Worm (Caenorhabditis elegans) whole organism, L3 larva: ENCODE results near the gene bath-1.

Experiments used
- ZK546.5 ChIP-seq: sonication (generic microtip); optimal IDR thresholded peaks from 2 replicates; lab custom pipeline; 2017; ENCODE audit warnings: missing biosample characterization, missing genetic modification characterization
- aly-2 ChIP-seq: fragments of 150-350 bp; optimal IDR thresholded peaks from 2 replicates; lab custom pipeline; 2014; ENCODE audit warnings: missing biosample characterization, missing genetic modification characterization
- ama-1 ChIP-seq: fragments of 150-350 bp; optimal IDR thresholded peaks from 2 replicates; lab custom pipeline; 2018
- ceh-16 ChIP-seq: sonication (generic microtip); optimal IDR thresholded peaks from 2 replicates; lab custom pipeline; 2017; ENCODE audit warnings: missing biosample characterization, missing genetic modification characterization
- egl-27 ChIP-seq: sonication (generic microtip); optimal IDR thresholded peaks from 4 replicates; lab custom pipeline; 2017; ENCODE audit warnings: missing biosample characterization, missing genetic modification reagents, missing genetic modification characterization
- elt-2 ChIP-seq: sonication (generic microtip); optimal IDR thresholded peaks from 2 replicates; lab custom pipeline; 2016; ENCODE audit warnings: missing genetic modification reagents, mild to moderate bottlenecking, missing genetic modification characterization, missing compliant biosample characterization
- fkh-2 ChIP-seq: fragments of 150-350 bp; optimal IDR thresholded peaks from 2 replicates; lab custom pipeline; 2014; ENCODE audit warnings: missing biosample characterization, missing genetic modification reagents, missing genetic modification characterization
- fos-1 ChIP-seq: fragments of 150-350 bp; optimal IDR thresholded peaks from 2 replicates; lab custom pipeline; 2014; ENCODE audit warnings: missing biosample characterization, missing genetic modification characterization
- jun-1 ChIP-seq: fragments of 150-350 bp; optimal IDR thresholded peaks from 2 replicates; lab custom pipeline; 2014; ENCODE audit warnings: missing biosample characterization, missing genetic modification reagents, missing genetic modification characterization
- lin-15B ChIP-seq: fragments of 150-350 bp; optimal IDR thresholded peaks from 2 replicates; lab custom pipeline; 2014; ENCODE audit warnings: missing biosample characterization, missing genetic modification characterization
- lin-39 ChIP-seq: fragments of 150-350 bp; optimal IDR thresholded peaks from 2 replicates; lab custom pipeline; 2018; ENCODE audit warnings: missing biosample characterization, missing genetic modification reagents, missing genetic modification characterization
- nhr-11 ChIP-seq: fragments of 150-350 bp; optimal IDR thresholded peaks from 2 replicates; lab custom pipeline; 2014; ENCODE audit warnings: missing biosample characterization, missing genetic modification characterization
- nhr-25 ChIP-seq: sonication (generic microtip); optimal IDR thresholded peaks from 2 replicates; lab custom pipeline; 2017; ENCODE audit warnings: missing biosample characterization, missing genetic modification characterization
- nhr-43 ChIP-seq: sonication (generic microtip); optimal IDR thresholded peaks from 2 replicates; lab custom pipeline; 2016; ENCODE audit warnings: mild to moderate bottlenecking, missing genetic modification characterization, missing compliant biosample characterization; ENCODE audit not compliant: poor library complexity, severe bottlenecking
- pha-4 ChIP-seq: fragments of 150-350 bp; optimal IDR thresholded peaks from 2 replicates; lab custom pipeline; 2014; ENCODE audit warnings: missing biosample characterization, missing genetic modification reagents, missing genetic modification characterization
- pqm-1 ChIP-seq: fragments of 150-350 bp; optimal IDR thresholded peaks from 2 replicates; lab custom pipeline; 2017; ENCODE audit warnings: missing biosample characterization, missing genetic modification characterization, inconsistent platforms
- unc-62 ChIP-seq: fragments of 150-350 bp; sonication (generic microtip); optimal IDR thresholded peaks from 4 replicates; lab custom pipeline; 2014; ENCODE audit warnings: missing biosample characterization, missing genetic modification reagents, missing genetic modification characterization
- ztf-11 ChIP-seq: fragments of 150-350 bp; optimal IDR thresholded peaks from 2 replicates; lab custom pipeline; 2014; ENCODE audit warnings: missing biosample characterization, missing genetic modification characterization
- ztf-4 ChIP-seq: fragments of 150-350 bp; optimal IDR thresholded peaks from 2 replicates; lab custom pipeline; 2014; ENCODE audit warnings: missing biosample characterization, missing genetic modification characterization

The bath-1 gene

DNA sequence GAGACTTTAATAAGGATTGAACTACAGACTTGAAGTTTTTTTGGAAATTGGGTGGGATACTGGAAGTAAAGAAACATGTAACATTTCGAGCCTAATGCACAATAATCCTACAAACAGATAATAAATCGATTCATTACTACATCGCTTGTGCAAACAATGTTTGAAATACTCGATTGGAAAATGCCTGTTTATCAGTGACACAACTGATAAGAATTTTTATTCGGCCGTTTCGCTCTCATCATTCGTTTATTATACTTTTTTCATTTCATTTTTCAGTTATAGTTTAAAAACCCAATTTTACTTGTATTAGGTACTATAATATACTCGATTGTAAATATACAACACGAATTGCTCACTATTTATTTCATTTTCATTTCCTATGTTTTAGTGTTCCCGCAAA, 32.9 kb downstream of the bath-1 start:
- TF ChIP-seq lin-15B (tag; lab: Kevin White, UChicago) (no peak), pqm-1 (tag; lab: Kevin White, UChicago) (peak; percentile 57), lin-39 (no peak), fos-1 (no peak), jun-1 (tag; lab: Kevin White, UChicago) (peak; percentile 8), aly-2 (tag; lab: Kevin White, UChicago) (no peak), ama-1 (lab: Kevin White, UChicago) (no peak), elt-2 (peak; percentile 83), unc-62 (no peak), pha-4 (tag; lab: Kevin White, UChicago) (peak; percentile 34), fkh-2 (tag; lab: Kevin White, UChicago) (no peak), nhr-11 (tag; lab: Kevin White, UChicago) (peak; percentile 27), ceh-16 (no peak)

DNA sequence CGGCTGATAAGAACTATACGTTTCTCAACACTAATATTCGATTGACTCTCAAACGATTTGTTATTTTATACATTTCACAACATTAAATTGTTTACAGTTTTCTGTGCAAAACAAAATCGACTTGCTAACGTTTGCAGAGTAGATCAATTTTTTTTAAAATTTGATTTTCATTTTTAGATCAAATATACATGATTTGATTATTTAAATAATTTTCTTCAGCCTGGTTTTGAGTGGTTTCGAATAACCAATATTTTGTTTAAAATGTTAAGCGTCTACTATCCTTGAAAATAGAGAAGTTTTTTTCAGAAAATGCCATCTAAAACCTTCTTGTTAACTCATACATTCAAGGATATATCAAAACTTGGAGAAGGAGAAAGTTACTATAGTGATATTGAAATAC, 34.9 kb downstream of the bath-1 start, which contains the start of gene math-21:
Gene math-21 (plus strand): TSS at position 301 of the 400 bp plus-strand sequence.
- TF ChIP-seq nhr-25 (no peak), fkh-2 (tag; lab: Kevin White, UChicago) (no peak), nhr-43 (tag; lab: Kevin White, UChicago) (no peak)

DNA sequence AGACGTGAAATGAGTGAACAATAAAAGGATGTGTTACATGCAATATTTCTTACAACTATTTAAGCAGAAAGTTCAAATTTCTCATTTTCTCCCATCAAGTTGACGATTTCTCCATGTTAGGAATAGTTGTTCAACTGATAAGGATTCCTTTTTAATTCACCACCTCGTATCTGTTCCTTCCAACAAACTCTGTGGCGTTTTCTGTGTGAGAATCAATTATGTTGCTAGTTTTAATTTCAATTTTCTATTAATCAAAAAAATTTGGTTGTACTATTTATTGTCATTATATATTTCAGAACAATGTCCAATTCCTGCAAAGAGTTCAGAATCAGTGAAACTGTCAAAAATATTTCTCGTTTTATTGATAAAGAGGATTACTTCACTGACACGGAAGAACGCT, 39.6 kb downstream of the bath-1 start, which contains the start of gene math-44:
Gene math-44 (plus strand): TSS at position 301 of the 400 bp plus-strand sequence.
- TF ChIP-seq egl-27 (tag; lab: Kevin White, UChicago) = no peak
- TF ChIP-seq elt-2 = peak; percentile 22
- TF ChIP-seq, all 47 proteins: peak for 1

DNA sequence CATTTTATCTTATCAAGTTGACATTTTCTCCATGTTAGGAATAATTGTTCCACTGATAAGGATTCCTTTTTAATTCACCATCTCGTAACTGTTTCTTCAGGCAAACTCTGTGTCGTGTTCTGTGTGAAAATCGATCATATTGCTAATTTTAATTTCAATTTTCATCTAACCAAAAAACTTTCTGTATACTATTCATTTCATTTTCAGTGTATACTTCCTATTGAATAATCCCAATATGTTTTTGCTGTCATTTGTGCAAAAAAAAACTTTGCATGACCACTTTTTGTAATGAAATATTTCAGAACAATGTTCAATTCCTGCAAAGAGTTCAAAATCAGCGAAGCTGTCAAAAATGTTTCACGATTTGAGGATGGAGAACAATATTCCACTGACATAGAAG, 41.6 kb downstream of the bath-1 start, which contains the start of gene Y16E11A.4:
Gene Y16E11A.4 (plus strand): TSS at position 301 of the 400 bp plus-strand sequence.
- TF ChIP-seq ZK546.5 (tag; lab: Kevin White, UChicago) (no peak), ztf-4 (tag; lab: Kevin White, UChicago) (no peak), elt-2 (peak; percentile 26), nhr-11 (tag; lab: Kevin White, UChicago) (no peak), ztf-11 (tag; lab: Kevin White, UChicago) (no peak)
